Worm (Caenorhabditis elegans): ENCODE data around the gene fbxb-92.

Gene fbxb-92

ce11 chrII:3782309-3783000 is 35.1 kb upstream of the fbxb-92 start, which contains the start of gene T24E12.2:
T24E12.2 (plus strand) TSS chrII:3782950.
- peak; percentile 99 for TF ChIP-seq zip-8 (tag; optimal IDR thresholded peaks at IDR 0.05)
- no peak for TF ChIP-seq unc-120 (tag; optimal IDR thresholded peaks at IDR 0.05; ENCODE audit: poor library complexity, severe bottlenecking)

DNA sequence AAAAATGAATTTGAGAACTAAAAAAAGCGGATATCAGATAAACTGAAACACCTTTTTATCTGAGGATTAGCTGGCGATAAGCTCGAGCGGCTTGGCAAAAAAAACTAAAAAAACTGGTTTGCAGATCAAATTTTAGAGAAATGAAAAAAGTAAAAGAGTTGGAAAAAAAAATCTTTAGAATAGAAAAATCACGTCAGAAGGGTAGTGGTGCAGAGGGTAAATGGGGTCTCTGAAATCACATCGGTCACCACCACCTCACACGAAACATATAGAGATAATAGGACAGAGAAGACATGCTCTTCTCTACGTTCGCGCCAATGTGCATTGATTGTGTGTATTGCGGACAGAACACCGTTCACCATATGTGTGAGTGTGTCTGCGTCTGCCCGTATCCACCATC is 33.9 kb upstream of the fbxb-92 start:
- TF ChIP-seq mep-1 (tag; optimal IDR thresholded peaks at IDR 0.05) (no peak), elt-3 (tag; optimal IDR thresholded peaks at IDR 0.05) (no peak), mls-2 (tag; optimal IDR thresholded peaks at IDR 0.05) (no peak), ces-1 (GFP tag; optimal IDR thresholded peaks at IDR 0.05) (no peak), mab-5 (tag; optimal IDR thresholded peaks at IDR 0.05) (no peak), elt-1 (tag; optimal IDR thresholded peaks at IDR 0.05; ENCODE audit: borderline replicate concordance, insufficient read depth) (no peak), lsy-2 (tag; optimal IDR thresholded peaks at IDR 0.05) (no peak), lin-32 (GFP tag; optimal IDR thresholded peaks at IDR 0.05) (no peak), unc-62 (GFP tag; optimal IDR thresholded peaks at IDR 0.05) (no peak), flh-1 (GFP tag; optimal IDR thresholded peaks at IDR 0.05) (no peak), tbx-8 (GFP tag; optimal IDR thresholded peaks at IDR 0.05) (no peak), sem-2 (GFP tag; optimal IDR thresholded peaks at IDR 0.05) (no peak), ceh-83 (GFP tag; optimal IDR thresholded peaks at IDR 0.05) (no peak), nhr-76 (tag; optimal IDR thresholded peaks at IDR 0.05) (no peak), nhr-2 (tag; optimal IDR thresholded peaks at IDR 0.05) (no peak), pha-4 (tag; optimal IDR thresholded peaks at IDR 0.05) (no peak), nhr-237 (tag; optimal IDR thresholded peaks at IDR 0.05) (no peak), bed-3 (GFP tag; optimal IDR thresholded peaks at IDR 0.05) (no peak), M03D4.4 (tag; optimal IDR thresholded peaks at IDR 0.05) (no peak)

DNA sequence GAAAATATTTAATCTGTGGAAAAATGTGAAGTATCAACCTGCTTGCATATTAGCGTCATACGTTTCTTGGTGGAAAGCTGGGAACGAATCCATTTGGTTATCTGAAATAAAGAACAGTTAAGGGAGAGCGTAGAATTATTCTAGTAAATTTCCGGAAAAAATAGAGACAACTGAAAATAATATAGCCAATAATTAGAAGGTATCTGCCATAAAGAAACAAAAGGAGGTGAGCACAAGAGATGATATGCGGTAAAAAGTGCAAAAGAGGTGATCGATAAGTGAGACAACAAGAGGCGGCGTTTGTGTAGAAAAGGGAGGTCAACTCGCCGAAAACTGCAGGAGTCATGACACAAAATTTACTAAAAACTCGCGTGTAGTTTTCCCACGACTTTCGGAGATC is 32.2 kb upstream of the fbxb-92 start, which contains the start of gene T24E12.11:
Gene T24E12.11, minus strand, starts transcription at position 101 of the 400 bp plus-strand sequence.
- no peak for TF ChIP-seq blmp-1 (tag; optimal IDR thresholded peaks at IDR 0.05)
- no peak for TF ChIP-seq nhr-12 (tag; optimal IDR thresholded peaks at IDR 0.05)
- TF ChIP-seq lsy-2 (tag; optimal IDR thresholded peaks at IDR 0.05), result no peak
- no peak for TF ChIP-seq mls-2 (tag; optimal IDR thresholded peaks at IDR 0.05)
- no peak for TF ChIP-seq nhr-237 (tag; optimal IDR thresholded peaks at IDR 0.05)
- no peak for TF ChIP-seq zip-8 (tag; optimal IDR thresholded peaks at IDR 0.05)
- TF ChIP-seq nhr-28 (tag; optimal IDR thresholded peaks at IDR 0.05), result no peak
- no peak for TF ChIP-seq ham-2 (GFP tag; optimal IDR thresholded peaks at IDR 0.05)
- TF ChIP-seq lin-32 (GFP tag; optimal IDR thresholded peaks at IDR 0.05), result no peak
- TF ChIP-seq nhr-2 (tag; optimal IDR thresholded peaks at IDR 0.05), result no peak
- no peak for TF ChIP-seq unc-39 (tag; optimal IDR thresholded peaks at IDR 0.05)
- TF ChIP-seq mab-5 (tag; optimal IDR thresholded peaks at IDR 0.05), result no peak
- TF ChIP-seq elt-3 (tag; optimal IDR thresholded peaks at IDR 0.05), result no peak
- no peak for TF ChIP-seq bed-3 (GFP tag; optimal IDR thresholded peaks at IDR 0.05)
- no peak for TF ChIP-seq tbx-8 (GFP tag; optimal IDR thresholded peaks at IDR 0.05)
- no peak for TF ChIP-seq nhr-76 (tag; optimal IDR thresholded peaks at IDR 0.05)

ce11 chrII:3777802-3778201 is 30.5 kb upstream of the fbxb-92 start:
- no peak for TF ChIP-seq drap-1 (GFP tag; optimal IDR thresholded peaks at IDR 0.05)
- no peak for TF ChIP-seq ztf-11 (tag; optimal IDR thresholded peaks at IDR 0.05)
- TF ChIP-seq sptf-1 (tag; optimal IDR thresholded peaks at IDR 0.05), result no peak
- TF ChIP-seq M03D4.4 (tag; optimal IDR thresholded peaks at IDR 0.05), result no peak
- TF ChIP-seq lin-13 (tag; optimal IDR thresholded peaks at IDR 0.05), result no peak
- no peak for TF ChIP-seq tbx-8 (GFP tag; optimal IDR thresholded peaks at IDR 0.05)
- no peak for TF ChIP-seq blmp-1 (tag; optimal IDR thresholded peaks at IDR 0.05)

DNA sequence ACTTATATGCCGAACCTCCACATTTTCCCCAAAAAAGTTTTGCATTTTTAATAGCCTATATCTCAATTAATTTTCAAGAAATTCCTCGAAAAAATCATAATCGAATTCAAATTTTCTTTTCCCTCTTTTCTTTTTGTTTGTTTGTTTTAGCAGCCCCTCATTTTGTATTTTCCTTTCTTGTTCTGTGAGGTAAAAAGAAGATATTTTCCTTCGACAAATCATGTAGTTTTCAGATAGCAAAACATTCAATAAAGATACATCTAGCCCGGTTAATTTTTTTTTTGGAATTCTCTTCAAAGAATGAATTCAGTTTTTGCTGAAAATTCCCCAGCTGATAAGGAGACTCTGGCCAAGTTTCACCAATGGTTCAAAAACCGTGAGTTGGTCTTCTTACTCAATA is 28.4 kb upstream of the fbxb-92 start, which contains the start of gene T24E12.3:
Gene T24E12.3, plus strand, starts transcription at position 301 of the 400 bp plus-strand sequence.
- no peak for TF ChIP-seq tbx-8 (GFP tag; optimal IDR thresholded peaks at IDR 0.05)
- no peak for TF ChIP-seq mep-1 (tag; optimal IDR thresholded peaks at IDR 0.05)
- no peak for TF ChIP-seq sem-2 (GFP tag; optimal IDR thresholded peaks at IDR 0.05)
- TF ChIP-seq bed-3 (GFP tag; optimal IDR thresholded peaks at IDR 0.05), result no peak
- TF ChIP-seq drap-1 (GFP tag; optimal IDR thresholded peaks at IDR 0.05), result no peak
- TF ChIP-seq elt-1 (tag; optimal IDR thresholded peaks at IDR 0.05; ENCODE audit: borderline replicate concordance, insufficient read depth), result no peak
- no peak for TF ChIP-seq sptf-1 (tag; optimal IDR thresholded peaks at IDR 0.05)
- no peak for TF ChIP-seq cnd-1 (tag; optimal IDR thresholded peaks at IDR 0.05)
- no peak for TF ChIP-seq hlh-1 (tag; optimal IDR thresholded peaks at IDR 0.05)
